Fruit fly (Drosophila melanogaster) whole organism, embryonic: ENCODE results near the gene St2.

Experiments
- Atf3 ChIP-seq: fragments of 200-800 bp; sonication (Bioruptor generic); optimal IDR thresholded peaks from 3 replicates; lab custom pipeline; 2016; ENCODE audit warnings: missing biosample characterization, missing genetic modification characterization
- CG10267 ChIP-seq: fragments of 200-800 bp; sonication (Bioruptor generic); optimal IDR thresholded peaks from 2 replicates; lab custom pipeline; 2018; ENCODE audit warnings: missing biosample characterization, mild to moderate bottlenecking, missing genetic modification characterization, moderate library complexity
- CG12391 ChIP-seq: fragments of 200-800 bp; sonication (Bioruptor generic); optimal IDR thresholded peaks from 3 replicates; lab custom pipeline; 2018; ENCODE audit warnings: missing biosample characterization, mild to moderate bottlenecking, missing genetic modification characterization, moderate library complexity
- CG13287 ChIP-seq: fragments of 200-800 bp; sonication (Bioruptor generic); IDR thresholded peaks from 2 replicates; pipeline ENCODE4 v1.3.6; 2022; ENCODE audit warnings: missing biosample characterization, missing genetic modification characterization; ENCODE audit not compliant: partially characterized antibody
- CG13296 ChIP-seq: fragments of 200-800 bp; sonication (Bioruptor generic); optimal IDR thresholded peaks from 3 replicates; lab custom pipeline; 2018; ENCODE audit warnings: missing biosample characterization, mild to moderate bottlenecking, missing genetic modification characterization
- CG14860 ChIP-seq: fragments of 200-800 bp; sonication (Bioruptor generic); IDR thresholded peaks from 3 replicates; pipeline ENCODE4 v1.3.6; 2022; ENCODE audit warnings: missing biosample characterization, missing genetic modification characterization; ENCODE audit not compliant: partially characterized antibody
- CG16779 ChIP-seq: fragments of 200-800 bp; sonication (Bioruptor generic); IDR thresholded peaks from 2 replicates; pipeline ENCODE4 v1.3.6; 2022; ENCODE audit warnings: missing biosample characterization, missing genetic modification characterization
- CG17186 ChIP-seq: fragments of 200-800 bp; sonication (Bioruptor generic); optimal IDR thresholded peaks from 3 replicates; lab custom pipeline; 2017; ENCODE audit warnings: missing biosample characterization, missing genetic modification reagents, missing genetic modification characterization
- CG17328 ChIP-seq: fragments of 200-800 bp; sonication (Bioruptor generic); IDR thresholded peaks from 2 replicates; pipeline ENCODE4 v1.3.6; 2022; ENCODE audit warnings: missing biosample characterization, missing genetic modification characterization
- CG31365 ChIP-seq: fragments of 200-800 bp; sonication (Bioruptor generic); optimal IDR thresholded peaks from 2 replicates; lab custom pipeline; 2018; ENCODE audit warnings: missing biosample characterization, mild to moderate bottlenecking, missing genetic modification characterization
- CG6854 ChIP-seq: fragments of 200-800 bp; sonication (Bioruptor generic); optimal IDR thresholded peaks from 3 replicates; lab custom pipeline; 2017; ENCODE audit warnings: missing biosample characterization, mild to moderate bottlenecking, missing genetic modification characterization
- CG9215 ChIP-seq: fragments of 200-800 bp; sonication (Bioruptor generic); IDR thresholded peaks from 2 replicates; pipeline ENCODE4 v1.3.6; 2022; ENCODE audit warnings: missing biosample characterization, missing genetic modification characterization
- CG9932 ChIP-seq: fragments of 200-800 bp; sonication (Bioruptor generic); IDR thresholded peaks from 2 replicates; pipeline ENCODE4 v1.3.6; 2022; ENCODE audit warnings: missing biosample characterization, missing genetic modification characterization
- D ChIP-seq, 2 experiments: fragments of 200-800 bp in 1 of 2; fragments of >200 bp in 1 of 2; sonication (Bioruptor generic) in 1 of 2; optimal IDR thresholded peaks; 2 replicates in 1 of 2; 3 replicates in 1 of 2; lab custom pipeline; 2017; ENCODE audit warnings: mild to moderate bottlenecking in 1 of 2, missing biosample characterization in 1 of 2, missing genetic modification characterization in 1 of 2, missing genetic modification reagents in 1 of 2
- Deaf1 ChIP-seq: fragments of 200-800 bp; optimal IDR thresholded peaks from 3 replicates; lab custom pipeline; 2019; ENCODE audit warnings: missing biosample characterization, mild to moderate bottlenecking, missing genetic modification characterization, moderate library complexity
- Doc3 ChIP-seq: fragments of 200-800 bp; sonication (Bioruptor generic); IDR thresholded peaks from 3 replicates; pipeline ENCODE4 v1.3.6; 2022; ENCODE audit warnings: missing biosample characterization, missing genetic modification characterization; ENCODE audit not compliant: partially characterized antibody
- Elba2 ChIP-seq: fragments of 200-800 bp; sonication (Bioruptor generic); optimal IDR thresholded peaks from 3 replicates; lab custom pipeline; 2016; ENCODE audit warnings: missing biosample characterization, missing genetic modification characterization
- Ets97D ChIP-seq: fragments of 200-800 bp; sonication (Bioruptor generic); optimal IDR thresholded peaks from 3 replicates; lab custom pipeline; 2016; ENCODE audit warnings: missing biosample characterization, missing genetic modification characterization
- Lim3 ChIP-seq: fragments of 200-800 bp; sonication (Bioruptor generic); IDR thresholded peaks from 2 replicates; pipeline ENCODE4 v1.3.6; 2022; ENCODE audit warnings: missing biosample characterization, missing genetic modification characterization
- Lpt ChIP-seq: fragments of >200 bp; optimal IDR thresholded peaks from 2 replicates; lab custom pipeline; 2018; ENCODE audit warnings: missing biosample characterization, missing genetic modification characterization
- MESR4 ChIP-seq: fragments of 200-800 bp; sonication (Bioruptor generic); optimal IDR thresholded peaks from 2 replicates; lab custom pipeline; 2018; ENCODE audit warnings: missing biosample characterization, mild to moderate bottlenecking, missing genetic modification characterization, moderate library complexity
- Mad ChIP-seq: fragments of 200-800 bp; sonication (Bioruptor generic); optimal IDR thresholded peaks from 2 replicates; lab custom pipeline; 2016; ENCODE audit warnings: missing biosample characterization, missing genetic modification characterization
- NC2β ChIP-seq: fragments of 200-800 bp; sonication (Bioruptor generic); optimal IDR thresholded peaks from 2 replicates; lab custom pipeline; 2016; ENCODE audit warnings: missing biosample characterization, missing genetic modification characterization
- Sry-β ChIP-seq: fragments of 200-800 bp; sonication (Bioruptor generic); optimal IDR thresholded peaks from 2 replicates; lab custom pipeline; 2018; ENCODE audit warnings: missing biosample characterization, mild to moderate bottlenecking, missing genetic modification characterization, moderate library complexity
- Tbp ChIP-seq: fragments of >200 bp; optimal IDR thresholded peaks from 2 replicates; lab custom pipeline; 2018; ENCODE audit warnings: missing biosample characterization, missing genetic modification characterization
- ab ChIP-seq: fragments of 200-800 bp; sonication (Bioruptor generic); optimal IDR thresholded peaks from 2 replicates; lab custom pipeline; 2016; ENCODE audit warnings: missing biosample characterization, missing genetic modification characterization
- ato ChIP-seq: fragments of 200-800 bp; sonication (Bioruptor generic); IDR thresholded peaks from 2 replicates; pipeline ENCODE4 v1.3.6; 2022; ENCODE audit warnings: missing biosample characterization, missing genetic modification characterization; ENCODE audit not compliant: partially characterized antibody
- fd96Cb ChIP-seq: fragments of 200-800 bp; sonication (Bioruptor generic); optimal IDR thresholded peaks from 2 replicates; lab custom pipeline; 2018; ENCODE audit warnings: missing biosample characterization, mild to moderate bottlenecking, missing genetic modification characterization, moderate library complexity
- grn ChIP-seq: fragments of 200-800 bp; sonication (Bioruptor generic); optimal IDR thresholded peaks from 3 replicates; lab custom pipeline; 2017; ENCODE audit warnings: missing biosample characterization, missing genetic modification characterization
- ind ChIP-seq: fragments of 200-800 bp; sonication (Bioruptor generic); optimal IDR thresholded peaks from 3 replicates; lab custom pipeline; 2016; ENCODE audit warnings: missing biosample characterization, missing genetic modification characterization
- insv ChIP-seq, 2 experiments: fragments of 200-800 bp; sonication (Bioruptor generic); optimal IDR thresholded peaks; 3 replicates each; lab custom pipeline; 2016 to 2018; ENCODE audit warnings: missing biosample characterization in 2 of 2, missing genetic modification characterization in 2 of 2
- otp ChIP-seq: fragments of 200-800 bp; sonication (Bioruptor generic); IDR thresholded peaks from 3 replicates; pipeline ENCODE4, ENCODE4 v1.3.6; 2022; ENCODE audit warnings: missing biosample characterization, missing genetic modification characterization
- p53 ChIP-seq: fragments of 200-800 bp; sonication (Bioruptor generic); optimal IDR thresholded peaks from 2 replicates; lab custom pipeline; 2016; ENCODE audit warnings: missing biosample characterization, missing genetic modification characterization
- run ChIP-seq: fragments of 200-800 bp; sonication (Bioruptor generic); optimal IDR thresholded peaks from 3 replicates; lab custom pipeline; 2018; ENCODE audit warnings: missing biosample characterization, mild to moderate bottlenecking, missing genetic modification characterization
- sima ChIP-seq: fragments of 200-800 bp; sonication (Bioruptor generic); optimal IDR thresholded peaks from 2 replicates; lab custom pipeline; 2016; ENCODE audit warnings: missing biosample characterization, missing genetic modification characterization
- tll ChIP-seq, 2 experiments: fragments of 200-800 bp in 1 of 2; fragments of >200 bp in 1 of 2; sonication (Bioruptor generic) in 1 of 2; optimal IDR thresholded peaks; 2 replicates each; lab custom pipeline; 2017 to 2019; ENCODE audit warnings: missing biosample characterization in 2 of 2, missing genetic modification characterization in 2 of 2, mild to moderate bottlenecking in 1 of 2, moderate library complexity in 1 of 2
- trh ChIP-seq: fragments of 200-800 bp; sonication (Bioruptor generic); optimal IDR thresholded peaks from 2 replicates; lab custom pipeline; 2016; ENCODE audit warnings: missing biosample characterization, missing genetic modification characterization
- twi ChIP-seq: fragments of 200-800 bp; optimal IDR thresholded peaks from 2 replicates; lab custom pipeline; 2019; ENCODE audit warnings: missing biosample characterization, mild to moderate bottlenecking, missing genetic modification characterization, moderate library complexity
- wek ChIP-seq: fragments of 200-800 bp; sonication (Bioruptor generic); optimal IDR thresholded peaks from 3 replicates; lab custom pipeline; 2018; ENCODE audit warnings: missing biosample characterization, mild to moderate bottlenecking, missing genetic modification characterization, moderate library complexity
- zen ChIP-seq: fragments of 200-800 bp; sonication (Bioruptor generic); optimal IDR thresholded peaks from 3 replicates; lab custom pipeline; 2018; ENCODE audit warnings: missing biosample characterization, mild to moderate bottlenecking, missing genetic modification characterization, moderate library complexity

The St2 gene

DNA sequence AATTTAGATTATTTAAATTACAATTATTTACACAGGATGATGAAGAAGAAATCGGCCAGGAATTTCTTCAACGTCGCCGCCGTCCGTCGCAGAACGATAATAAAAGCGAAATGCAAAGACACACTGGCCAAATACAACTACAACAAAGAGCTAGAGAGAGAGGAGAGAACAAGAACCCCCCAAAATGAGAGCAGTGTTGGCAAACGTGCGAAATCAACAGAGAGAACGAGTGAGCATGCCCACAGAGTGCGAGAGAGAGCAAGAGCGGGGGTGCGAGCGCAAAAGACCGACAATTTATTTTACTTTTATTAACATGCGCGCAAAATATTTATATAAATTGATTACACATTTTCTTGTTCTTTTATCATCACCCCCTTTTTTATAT lies 14.8 kb upstream of the St2 start (continued):
- TF ChIP-seq trh (GFP tag; lab: Kevin White, UChicago): no peak
- TF ChIP-seq Deaf1 (tag; lab: Kevin White, UChicago): peak; percentile 24
- TF ChIP-seq zen (tag; lab: Kevin White, UChicago): no peak
- no peak for TF ChIP-seq D (optimal IDR thresholded peaks at IDR 0.05; lab: Kevin White, UChicago)
- no peak for TF ChIP-seq D (GFP tag; optimal IDR thresholded peaks at IDR 0.05; lab: Kevin White, UChicago)
- TF ChIP-seq tll (GFP tag; optimal IDR thresholded peaks at IDR 0.05; lab: Kevin White, UChicago): no peak
- 0 out of 3 replicates have a peak, but pooled peaks have one; percentile 48 for TF ChIP-seq otp (GFP tag; lab: Robert Waterston, UW)
- TF ChIP-seq CG13296 (GFP tag; lab: Kevin White, UChicago): peak; percentile 63
- TF ChIP-seq wek (GFP tag; lab: Kevin White, UChicago): peak; percentile 39
- no peak for TF ChIP-seq MESR4 (GFP tag; lab: Kevin White, UChicago)
- no peak for TF ChIP-seq sima (GFP tag; lab: Kevin White, UChicago)
- TF ChIP-seq ato (GFP tag; lab: Robert Waterston, UW): no peak
- TF ChIP-seq CG14860 (GFP tag; lab: Robert Waterston, UW): no peak
- no peak for TF ChIP-seq ind (GFP tag; lab: Kevin White, UChicago)
- no peak for TF ChIP-seq Doc3
- peak; percentile 11; the same call in 1 of the 2 replicates for TF ChIP-seq CG13287
- TF ChIP-seq CG9932 (GFP tag; lab: Robert Waterston, UW): no peak
- no peak for TF ChIP-seq Sry-β (GFP tag; lab: Kevin White, UChicago)
- TF ChIP-seq Elba2 (GFP tag; lab: Kevin White, UChicago): no peak
- no peak for TF ChIP-seq NC2β (GFP tag; lab: Kevin White, UChicago)
- TF ChIP-seq CG17186 (GFP tag; lab: Kevin White, UChicago): no peak
- no peak for TF ChIP-seq ab (GFP tag; lab: Kevin White, UChicago)
- no peak for TF ChIP-seq p53 (GFP tag; lab: Kevin White, UChicago)
- no peak for TF ChIP-seq run
- no peak for TF ChIP-seq CG17328 (GFP tag; lab: Robert Waterston, UW)
- TF ChIP-seq CG10267 (tag; lab: Kevin White, UChicago): peak; percentile 89
- no peak for TF ChIP-seq CG12391 (tag; lab: Kevin White, UChicago)
- TF ChIP-seq Lpt: no peak
- TF ChIP-seq CG16779 (GFP tag; lab: Robert Waterston, UW): no peak
- no peak for TF ChIP-seq twi (tag; lab: Kevin White, UChicago)
- TF ChIP-seq Lim3 (GFP tag; lab: Robert Waterston, UW): no peak
- TF ChIP-seq Atf3: no peak
- peak; percentile 50 for TF ChIP-seq CG6854 (GFP tag; lab: Kevin White, UChicago)
- TF ChIP-seq CG9215: no peak
- TF ChIP-seq grn (GFP tag; lab: Kevin White, UChicago): no peak
- no peak for TF ChIP-seq Ets97D (GFP tag; lab: Kevin White, UChicago)
- TF ChIP-seq Tbp (GFP tag; lab: Kevin White, UChicago): no peak
- TF ChIP-seq Mad (GFP tag; lab: Kevin White, UChicago): no peak
- TF ChIP-seq insv (GFP tag; optimal IDR thresholded peaks at IDR 0.05; lab: Kevin White, UChicago): peak in 1 of 2 experiments; percentile 6
- TF ChIP-seq fd96Cb (tag; lab: Kevin White, UChicago): no peak
- no peak for TF ChIP-seq CG31365 (tag; lab: Kevin White, UChicago)
